Worm (Caenorhabditis elegans): Measurements from ENCODE around the gene Y43C5B.2.
"Not testable (repeated sequence)": the region's sequence is repeated elsewhere in the genome, so short reads cannot be mapped to it uniquely, and the experiment has no call there.

- not testable (repeated sequence) for TF ChIP-seq fkh-10 (GFP tag; optimal IDR thresholded peaks at IDR 0.05); mdl-1 (tag; optimal IDR thresholded peaks at IDR 0.05); cey-2 (tag; optimal IDR thresholded peaks at IDR 0.05; ENCODE audit: borderline replicate concordance, insufficient read depth); dve-1 (tag; optimal IDR thresholded peaks at IDR 0.05; ENCODE audit: insufficient read depth); mep-1 (tag; optimal IDR thresholded peaks at IDR 0.05); nhr-42 (GFP tag; IDR thresholded peaks at IDR 0.05); unc-62 (GFP tag; optimal IDR thresholded peaks at IDR 0.05 in 1 of 2); unc-62 (tag; optimal IDR thresholded peaks at IDR 0.05); unc-39 (tag; optimal IDR thresholded peaks at IDR 0.05); ceh-82 (tag; optimal IDR thresholded peaks at IDR 0.05)
Measured at ce11 chrIV:10323368-10323767, 28.8 kb downstream of the Y43C5B.2 start.

Measured in whole organism, L4 larva.